Worm (Caenorhabditis elegans): ENCODE results near the gene tag-266.
A peak's percentile ranks its signal among the peaks of the same experiment; 100 is the strongest.

tag-266 gene

ce11 chrIII:670994-671393 is 31.0 kb upstream of the tag-266 start (continued):
- TF ChIP-seq fkh-10 (GFP tag; optimal IDR thresholded peaks at IDR 0.05), result peak; percentile 89
- no peak for TF ChIP-seq nhr-237 (tag; optimal IDR thresholded peaks at IDR 0.05)
- peak; percentile 36 for TF ChIP-seq tbx-2 (tag; optimal IDR thresholded peaks at IDR 0.05)
- no peak for TF ChIP-seq skn-1 (tag; optimal IDR thresholded peaks at IDR 0.05)
- TF ChIP-seq jun-1 (tag; optimal IDR thresholded peaks at IDR 0.05), result no peak
- TF ChIP-seq ztf-11 (tag; optimal IDR thresholded peaks at IDR 0.05), result no peak
- no peak for TF ChIP-seq elt-2 (tag; optimal IDR thresholded peaks at IDR 0.05)
- TF ChIP-seq eor-1 (tag; optimal IDR thresholded peaks at IDR 0.05), result no peak

- TF ChIP-seq hmg-11 (tag; optimal IDR thresholded peaks at IDR 0.05), result peak; percentile 86
- no peak for TF ChIP-seq eor-1 (tag; optimal IDR thresholded peaks at IDR 0.05)
- no peak for TF ChIP-seq ceh-82 (tag; optimal IDR thresholded peaks at IDR 0.05)
- peak; percentile 39 for TF ChIP-seq snpc-4 (tag; optimal IDR thresholded peaks at IDR 0.05)
- TF ChIP-seq ceh-16 (tag; optimal IDR thresholded peaks at IDR 0.05), result no peak
- TF ChIP-seq lin-15B (tag; optimal IDR thresholded peaks at IDR 0.05), result peak; percentile 21
- TF ChIP-seq nhr-77 (tag; optimal IDR thresholded peaks at IDR 0.05), result no peak
- peak; percentile 22 for TF ChIP-seq egl-5 (tag; optimal IDR thresholded peaks at IDR 0.05)
- no peak for TF ChIP-seq fos-1 (tag; optimal IDR thresholded peaks at IDR 0.05)
- TF ChIP-seq mml-1 (tag; optimal IDR thresholded peaks at IDR 0.05), result no peak
- TF ChIP-seq tbx-2 (tag; optimal IDR thresholded peaks at IDR 0.05), result peak; percentile 39
- TF ChIP-seq unc-62 (GFP tag; optimal IDR thresholded peaks at IDR 0.05), result peak; percentile 50
- TF ChIP-seq nfya-1 (tag; optimal IDR thresholded peaks at IDR 0.05; ENCODE audit: insufficient read depth), result peak; percentile 78
- no peak for TF ChIP-seq sea-2 (GFP tag; optimal IDR thresholded peaks at IDR 0.05)
- TF ChIP-seq mdl-1 (tag; optimal IDR thresholded peaks at IDR 0.05), result no peak
- TF ChIP-seq nhr-28 (tag; optimal IDR thresholded peaks at IDR 0.05), result no peak
- no peak for TF ChIP-seq ceh-28 (tag; optimal IDR thresholded peaks at IDR 0.05)
- TF ChIP-seq lin-39 (tag; optimal IDR thresholded peaks at IDR 0.05), result peak; percentile 93
- TF ChIP-seq fkh-10 (GFP tag; optimal IDR thresholded peaks at IDR 0.05), result peak; percentile 73
Measured at ce11 chrIII:668303-668893, 28.4 kb upstream of the tag-266 start, which contains the start of gene W02B3.3. Gene W02B3.3 (minus strand): TSS chrIII:668433.

- TF ChIP-seq nfya-1 (tag; optimal IDR thresholded peaks at IDR 0.05; ENCODE audit: insufficient read depth), result no peak
- no peak for TF ChIP-seq mml-1 (tag; optimal IDR thresholded peaks at IDR 0.05)
- no peak for TF ChIP-seq ztf-11 (tag; optimal IDR thresholded peaks at IDR 0.05)
- no peak for TF ChIP-seq nhr-76 (tag; optimal IDR thresholded peaks at IDR 0.05)
- TF ChIP-seq mdl-1 (tag; optimal IDR thresholded peaks at IDR 0.05), result no peak
- no peak for TF ChIP-seq hmg-11 (tag; optimal IDR thresholded peaks at IDR 0.05)
- TF ChIP-seq nhr-11 (tag; optimal IDR thresholded peaks at IDR 0.05), result no peak
- no peak for TF ChIP-seq ztf-4 (tag; optimal IDR thresholded peaks at IDR 0.05)
- TF ChIP-seq elt-3 (tag; optimal IDR thresholded peaks at IDR 0.05), result no peak
- TF ChIP-seq jun-1 (tag; optimal IDR thresholded peaks at IDR 0.05), result no peak
- TF ChIP-seq egl-5 (tag; optimal IDR thresholded peaks at IDR 0.05), result no peak
- TF ChIP-seq ama-1 (optimal IDR thresholded peaks at IDR 0.05), result no peak
- TF ChIP-seq skn-1 (tag; optimal IDR thresholded peaks at IDR 0.05), result no peak
- TF ChIP-seq snpc-4 (tag; optimal IDR thresholded peaks at IDR 0.05), result no peak
- TF ChIP-seq lin-39 (tag; optimal IDR thresholded peaks at IDR 0.05), result no peak
- TF ChIP-seq nhr-25 (tag; optimal IDR thresholded peaks at IDR 0.05), result no peak
- TF ChIP-seq nhr-43 (tag; optimal IDR thresholded peaks at IDR 0.05; ENCODE audit: poor library complexity, severe bottlenecking), result no peak
- no peak for TF ChIP-seq elt-1 (tag; optimal IDR thresholded peaks at IDR 0.05)
- TF ChIP-seq ceh-9 (tag; optimal IDR thresholded peaks at IDR 0.05), result no peak
- no peak for TF ChIP-seq unc-62 (GFP tag; optimal IDR thresholded peaks at IDR 0.05)
Measured at ce11 chrIII:665173-665757, 25.2 kb upstream of the tag-266 start, which contains the start of gene C09F5.3. Gene C09F5.3 (minus strand): TSS chrIII:665266.

ce11 chrIII:658357-658756 is 18.3 kb upstream of the tag-266 start, which contains the start of gene C09F5.1:
Gene C09F5.1 (plus strand): TSS chrIII:658709.
- TF ChIP-seq nhr-25 (tag; optimal IDR thresholded peaks at IDR 0.05) (peak; percentile 41), nfya-1 (tag; optimal IDR thresholded peaks at IDR 0.05; ENCODE audit: insufficient read depth) (peak; percentile 9), nhr-23 (tag; optimal IDR thresholded peaks at IDR 0.05) (peak; percentile 26), fos-1 (tag; optimal IDR thresholded peaks at IDR 0.05) (no peak)
